Fruit fly (Drosophila melanogaster): Measurements from ENCODE around the gene CG12535.

Gene CG12535

dm6 chrX:3436183-3436582 lies 12.6 kb downstream of the CG12535 start:
- TF ChIP-seq Med (GFP tag) (peak; percentile 17), Drgx (GFP tag; IDR thresholded peaks at IDR 0.05) (peak; percentile 64), Ets65A (GFP tag) (peak; percentile 73), Dp (GFP tag; optimal IDR thresholded peaks at IDR 0.05) (no peak), gce (GFP tag; IDR thresholded peaks at IDR 0.05) (no peak), CG9727 (GFP tag; optimal IDR thresholded peaks at IDR 0.05) (no peak), nom (GFP tag; optimal IDR thresholded peaks at IDR 0.05) (peak; percentile 47)

dm6 chrX:3435707-3436106 lies 13.0 kb downstream of the CG12535 start, which contains the start of gene CG14269:
CG14269 (minus strand) TSS chrX:3435807.
- TF ChIP-seq Pdp1 (GFP tag; optimal IDR thresholded peaks at IDR 0.05) (no peak), Lpt (GFP tag; optimal IDR thresholded peaks at IDR 0.05) (no peak), hbn (GFP tag; IDR thresholded peaks at IDR 0.05; ENCODE audit: partially characterized antibody) (no peak), CG17361 (GFP tag; IDR thresholded peaks at IDR 0.05) (no peak), CG11504 (tag; optimal IDR thresholded peaks at IDR 0.05) (no peak)

DNA sequence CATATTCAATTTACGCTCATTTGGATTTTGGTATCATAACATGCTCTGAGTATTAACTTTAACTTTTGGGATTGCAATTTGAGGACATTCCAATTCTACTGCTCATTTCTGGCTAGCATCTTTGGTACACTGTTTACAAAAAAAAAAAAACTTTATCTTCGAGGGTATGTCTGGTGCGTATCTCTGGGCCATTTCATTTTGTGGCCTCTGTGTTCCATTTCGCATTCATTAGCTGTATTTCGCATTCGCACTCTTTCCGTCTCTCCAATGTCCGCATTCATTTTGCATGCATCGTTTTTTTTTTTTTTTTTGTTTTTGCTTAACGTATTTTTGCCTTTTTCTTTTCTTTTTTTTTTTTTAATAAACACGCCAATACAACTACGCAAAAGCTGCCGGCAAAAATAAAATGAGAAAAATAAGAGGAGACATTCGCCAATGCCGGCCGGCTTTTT lies 15.1 kb downstream of the CG12535 start:
- TF ChIP-seq lab (GFP tag; optimal IDR thresholded peaks at IDR 0.05), result peak; percentile 18
- TF ChIP-seq CG15479 (GFP tag; optimal IDR thresholded peaks at IDR 0.05), result no peak
- peak; percentile 28 for TF ChIP-seq seq (GFP tag; IDR thresholded peaks at IDR 0.05)
- peak; percentile 1 for TF ChIP-seq CG15269 (tag; optimal IDR thresholded peaks at IDR 0.05)
- TF ChIP-seq CG7839 (tag; optimal IDR thresholded peaks at IDR 0.05), result peak; percentile 27
- TF ChIP-seq gcm (GFP tag; optimal IDR thresholded peaks at IDR 0.05), result no peak
- TF ChIP-seq Ets65A (GFP tag), result peak; percentile 79
- no peak for TF ChIP-seq Hr3 (GFP tag; optimal IDR thresholded peaks at IDR 0.05)
- no peak for TF ChIP-seq CG11247 (GFP tag; IDR thresholded peaks at IDR 0.05)
- TF ChIP-seq Dip3 (GFP tag; optimal IDR thresholded peaks at IDR 0.05), result no peak
- peak; percentile 87 for TF ChIP-seq Drgx (GFP tag; IDR thresholded peaks at IDR 0.05)
- no peak for TF ChIP-seq prd (optimal IDR thresholded peaks at IDR 0.05)
- peak; percentile 33; the same call in 1 of the 3 replicates for TF ChIP-seq prd (GFP tag; IDR thresholded peaks at IDR 0.05)
- peak; percentile 40; the same call in 1 of the 2 replicates for TF ChIP-seq ranshi (GFP tag; IDR thresholded peaks at IDR 0.05)
- no peak for TF ChIP-seq CG3281 (GFP tag; optimal IDR thresholded peaks at IDR 0.05)
- no peak for TF ChIP-seq peb (GFP tag; IDR thresholded peaks at IDR 0.05)
- no peak for TF ChIP-seq CG8924 (tag; optimal IDR thresholded peaks at IDR 0.05)
- TF ChIP-seq CG16779 (GFP tag; IDR thresholded peaks at IDR 0.05), result no peak
- TF ChIP-seq CG11504 (tag; optimal IDR thresholded peaks at IDR 0.05), result peak; percentile 54
- TF ChIP-seq CG6175 (GFP tag; IDR thresholded peaks at IDR 0.05), result no peak
- TF ChIP-seq CG10366 (GFP tag; IDR thresholded peaks at IDR 0.05), result peak; percentile 29; the same call in 1 of the 2 replicates
- no peak for TF ChIP-seq Abd-B (GFP tag; optimal IDR thresholded peaks at IDR 0.05)
- TF ChIP-seq dmrt99B (tag; optimal IDR thresholded peaks at IDR 0.05), result peak; percentile 52
- peak; percentile 15 for TF ChIP-seq Side (GFP tag; optimal IDR thresholded peaks at IDR 0.05)
- TF ChIP-seq CG8944 (GFP tag; optimal IDR thresholded peaks at IDR 0.05), result no peak
- peak; percentile 23 for TF ChIP-seq Asciz (GFP tag; optimal IDR thresholded peaks at IDR 0.05)
- TF ChIP-seq zfh2 (GFP tag; optimal IDR thresholded peaks at IDR 0.05), result peak; percentile 32
- TF ChIP-seq Gug (GFP tag; IDR thresholded peaks at IDR 0.05), result 0 out of 4 replicates have a peak, but pooled peaks have one; percentile 7
- TF ChIP-seq CG4730 (GFP tag; IDR thresholded peaks at IDR 0.05), result no peak
- TF ChIP-seq ro (GFP tag; IDR thresholded peaks at IDR 0.05), result no peak
- TF ChIP-seq Stat92E (GFP tag; optimal IDR thresholded peaks at IDR 0.05), result no peak
- TF ChIP-seq fd64A (GFP tag; optimal IDR thresholded peaks at IDR 0.05), result no peak
- no peak for TF ChIP-seq otp (GFP tag; IDR thresholded peaks at IDR 0.05)
- no peak for TF ChIP-seq CG8290 (GFP tag; optimal IDR thresholded peaks at IDR 0.05)
- TF ChIP-seq CG8290 (tag; optimal IDR thresholded peaks at IDR 0.05), result no peak
- no peak for TF ChIP-seq CG12769 (tag; optimal IDR thresholded peaks at IDR 0.05)
- TF ChIP-seq sob (GFP tag; IDR thresholded peaks at IDR 0.05), result no peak
- no peak for TF ChIP-seq da (GFP tag; optimal IDR thresholded peaks at IDR 0.05)
- TF ChIP-seq lmd (GFP tag; IDR thresholded peaks at IDR 0.05), result 0 out of 2 replicates have a peak, but pooled peaks have one; percentile 19
